Worm (Caenorhabditis elegans) whole organism, L3 larva: ENCODE results near the gene cct-6.

Experiments
- R02D3.7 ChIP-seq: fragments of 150-350 bp; optimal IDR thresholded peaks from 2 replicates; lab custom pipeline; 2014; ENCODE audit warnings: missing biosample characterization, missing genetic modification characterization
- ZK546.5 ChIP-seq: sonication (generic microtip); optimal IDR thresholded peaks from 2 replicates; lab custom pipeline; 2017; ENCODE audit warnings: missing biosample characterization, missing genetic modification characterization
- ama-1 ChIP-seq: fragments of 150-350 bp; optimal IDR thresholded peaks from 2 replicates; lab custom pipeline; 2018
- ceh-28 ChIP-seq: fragments of 150-350 bp; optimal IDR thresholded peaks from 2 replicates; lab custom pipeline; 2014; ENCODE audit warnings: missing biosample characterization, missing genetic modification reagents, missing genetic modification characterization
- ceh-82 ChIP-seq: fragments of 150-350 bp; optimal IDR thresholded peaks from 2 replicates; lab custom pipeline; 2014; ENCODE audit warnings: missing biosample characterization, missing genetic modification characterization
- ceh-9 ChIP-seq: sonication (generic microtip); optimal IDR thresholded peaks from 2 replicates; lab custom pipeline; 2018; ENCODE audit warnings: missing biosample characterization, missing genetic modification characterization
- egl-27 ChIP-seq: sonication (generic microtip); optimal IDR thresholded peaks from 4 replicates; lab custom pipeline; 2017; ENCODE audit warnings: missing biosample characterization, missing genetic modification reagents, missing genetic modification characterization
- egl-5 ChIP-seq: fragments of 150-350 bp; optimal IDR thresholded peaks from 2 replicates; lab custom pipeline; 2017; ENCODE audit warnings: missing biosample characterization, missing genetic modification reagents, missing genetic modification characterization, inconsistent platforms
- elt-1 ChIP-seq: fragments of 150-350 bp; optimal IDR thresholded peaks from 2 replicates; lab custom pipeline; 2014; ENCODE audit warnings: missing biosample characterization, missing genetic modification characterization
- elt-2 ChIP-seq: sonication (generic microtip); optimal IDR thresholded peaks from 2 replicates; lab custom pipeline; 2016; ENCODE audit warnings: missing genetic modification reagents, mild to moderate bottlenecking, missing genetic modification characterization, missing compliant biosample characterization
- elt-3 ChIP-seq, 3 experiments: fragments of 150-350 bp in 1 of 3; sonication (generic microtip) in 2 of 3; optimal IDR thresholded peaks; 2 replicates in 2 of 3; 4 replicates in 1 of 3; lab custom pipeline; 2014 to 2017; ENCODE audit warnings: missing biosample characterization in 3 of 3, missing genetic modification characterization in 3 of 3
- fkh-10 ChIP-seq: sonication (generic microtip); optimal IDR thresholded peaks from 2 replicates; lab custom pipeline; 2017; ENCODE audit warnings: missing biosample characterization, missing genetic modification reagents, missing genetic modification characterization
- fkh-2 ChIP-seq: fragments of 150-350 bp; optimal IDR thresholded peaks from 2 replicates; lab custom pipeline; 2014; ENCODE audit warnings: missing biosample characterization, missing genetic modification reagents, missing genetic modification characterization
- fos-1 ChIP-seq: fragments of 150-350 bp; optimal IDR thresholded peaks from 2 replicates; lab custom pipeline; 2014; ENCODE audit warnings: missing biosample characterization, missing genetic modification characterization
- hmg-11 ChIP-seq: sonication (generic microtip); optimal IDR thresholded peaks from 2 replicates; lab custom pipeline; 2016; ENCODE audit warnings: missing genetic modification characterization, missing compliant biosample characterization
- lin-15B ChIP-seq: fragments of 150-350 bp; optimal IDR thresholded peaks from 2 replicates; lab custom pipeline; 2014; ENCODE audit warnings: missing biosample characterization, missing genetic modification characterization
- lin-39 ChIP-seq: fragments of 150-350 bp; optimal IDR thresholded peaks from 2 replicates; lab custom pipeline; 2018; ENCODE audit warnings: missing biosample characterization, missing genetic modification reagents, missing genetic modification characterization
- lsy-12 ChIP-seq: sonication (generic microtip); optimal IDR thresholded peaks from 2 replicates; lab custom pipeline; 2016; ENCODE audit warnings: mild to moderate bottlenecking, missing genetic modification characterization, missing compliant biosample characterization
- mdl-1 ChIP-seq: fragments of 150-350 bp; optimal IDR thresholded peaks from 2 replicates; lab custom pipeline; 2014; ENCODE audit warnings: missing biosample characterization, missing genetic modification characterization
- nfya-1 ChIP-seq: sonication (generic microtip); optimal IDR thresholded peaks from 2 replicates; lab custom pipeline; 2017; ENCODE audit warnings: missing genetic modification characterization, mild to moderate bottlenecking, missing compliant biosample characterization, antibody characterized with exemption, moderate library complexity; ENCODE audit not compliant: insufficient read depth
- nhr-11 ChIP-seq: fragments of 150-350 bp; optimal IDR thresholded peaks from 2 replicates; lab custom pipeline; 2014; ENCODE audit warnings: missing biosample characterization, missing genetic modification characterization
- nhr-12 ChIP-seq: fragments of 150-350 bp; optimal IDR thresholded peaks from 2 replicates; lab custom pipeline; 2014; ENCODE audit warnings: missing biosample characterization, missing genetic modification characterization
- nhr-23 ChIP-seq: fragments of 150-350 bp; optimal IDR thresholded peaks from 2 replicates; lab custom pipeline; 2014; ENCODE audit warnings: missing biosample characterization, missing genetic modification reagents, missing genetic modification characterization
- nhr-237 ChIP-seq: fragments of 150-350 bp; optimal IDR thresholded peaks from 2 replicates; lab custom pipeline; 2014; ENCODE audit warnings: missing biosample characterization, missing genetic modification characterization
- nhr-25 ChIP-seq: sonication (generic microtip); optimal IDR thresholded peaks from 2 replicates; lab custom pipeline; 2017; ENCODE audit warnings: missing biosample characterization, missing genetic modification characterization
- nhr-28 ChIP-seq: fragments of 150-350 bp; optimal IDR thresholded peaks from 2 replicates; lab custom pipeline; 2014; ENCODE audit warnings: missing biosample characterization, missing genetic modification characterization
- nhr-43 ChIP-seq: sonication (generic microtip); optimal IDR thresholded peaks from 2 replicates; lab custom pipeline; 2016; ENCODE audit warnings: mild to moderate bottlenecking, missing genetic modification characterization, missing compliant biosample characterization; ENCODE audit not compliant: poor library complexity, severe bottlenecking
- nhr-76 ChIP-seq: fragments of 150-350 bp; sonication (generic microtip); optimal IDR thresholded peaks from 5 replicates; lab custom pipeline; 2014; ENCODE audit warnings: missing biosample characterization, missing genetic modification characterization
- nhr-77 ChIP-seq: fragments of 150-350 bp; optimal IDR thresholded peaks from 2 replicates; lab custom pipeline; 2014; ENCODE audit warnings: missing biosample characterization, missing genetic modification characterization
- pha-4 ChIP-seq: fragments of 150-350 bp; optimal IDR thresholded peaks from 2 replicates; lab custom pipeline; 2014; ENCODE audit warnings: missing biosample characterization, missing genetic modification reagents, missing genetic modification characterization
- pqm-1 ChIP-seq: fragments of 150-350 bp; optimal IDR thresholded peaks from 2 replicates; lab custom pipeline; 2017; ENCODE audit warnings: missing biosample characterization, missing genetic modification characterization, inconsistent platforms
- sea-2 ChIP-seq: fragments of 150-350 bp; sonication (generic microtip); optimal IDR thresholded peaks from 4 replicates; lab custom pipeline; 2014; ENCODE audit warnings: missing biosample characterization, missing genetic modification reagents, missing genetic modification characterization
- snpc-4 ChIP-seq: fragments of 150-350 bp; optimal IDR thresholded peaks from 2 replicates; lab custom pipeline; 2014; ENCODE audit warnings: missing biosample characterization, missing genetic modification characterization
- tbx-2 ChIP-seq: sonication (generic microtip); optimal IDR thresholded peaks from 2 replicates; lab custom pipeline; 2016; ENCODE audit warnings: mild to moderate bottlenecking, missing genetic modification characterization, missing compliant biosample characterization
- unc-39 ChIP-seq: sonication (generic microtip); optimal IDR thresholded peaks from 4 replicates; lab custom pipeline; 2017; ENCODE audit warnings: missing biosample characterization, missing genetic modification characterization
- unc-62 ChIP-seq: fragments of 150-350 bp; sonication (generic microtip); optimal IDR thresholded peaks from 4 replicates; lab custom pipeline; 2014; ENCODE audit warnings: missing biosample characterization, missing genetic modification reagents, missing genetic modification characterization
- ztf-11 ChIP-seq: fragments of 150-350 bp; optimal IDR thresholded peaks from 2 replicates; lab custom pipeline; 2014; ENCODE audit warnings: missing biosample characterization, missing genetic modification characterization
- ztf-4 ChIP-seq: fragments of 150-350 bp; optimal IDR thresholded peaks from 2 replicates; lab custom pipeline; 2014; ENCODE audit warnings: missing biosample characterization, missing genetic modification characterization

The cct-6 gene

ce11 chrIII:5836261-5836660 is 19.2 kb downstream of the cct-6 start:
- peak; percentile 50 for TF ChIP-seq elt-1 (tag; lab: Kevin White, UChicago)
- TF ChIP-seq ZK546.5, result no peak
- no peak for TF ChIP-seq fkh-2 (tag; lab: Kevin White, UChicago)
- TF ChIP-seq sea-2, result no peak
- no peak for TF ChIP-seq hmg-11 (tag; lab: Kevin White, UChicago)
- TF ChIP-seq nhr-12 (tag; lab: Kevin White, UChicago), result no peak
- TF ChIP-seq elt-2 (tag; lab: Kevin White, UChicago), result no peak
- peak; percentile 51 for TF ChIP-seq nhr-23 (tag; lab: Kevin White, UChicago)
- TF ChIP-seq pqm-1 (tag; lab: Kevin White, UChicago), result no peak
- TF ChIP-seq nhr-43 (tag; lab: Kevin White, UChicago), result no peak
- no peak for TF ChIP-seq lin-15B (tag; lab: Kevin White, UChicago)
- TF ChIP-seq tbx-2 (tag; lab: Kevin White, UChicago), result no peak
- no peak for TF ChIP-seq nhr-25 (tag; lab: Kevin White, UChicago)
- peak; percentile 10 for TF ChIP-seq pha-4
- TF ChIP-seq ztf-11 (tag; lab: Kevin White, UChicago), result no peak

DNA sequence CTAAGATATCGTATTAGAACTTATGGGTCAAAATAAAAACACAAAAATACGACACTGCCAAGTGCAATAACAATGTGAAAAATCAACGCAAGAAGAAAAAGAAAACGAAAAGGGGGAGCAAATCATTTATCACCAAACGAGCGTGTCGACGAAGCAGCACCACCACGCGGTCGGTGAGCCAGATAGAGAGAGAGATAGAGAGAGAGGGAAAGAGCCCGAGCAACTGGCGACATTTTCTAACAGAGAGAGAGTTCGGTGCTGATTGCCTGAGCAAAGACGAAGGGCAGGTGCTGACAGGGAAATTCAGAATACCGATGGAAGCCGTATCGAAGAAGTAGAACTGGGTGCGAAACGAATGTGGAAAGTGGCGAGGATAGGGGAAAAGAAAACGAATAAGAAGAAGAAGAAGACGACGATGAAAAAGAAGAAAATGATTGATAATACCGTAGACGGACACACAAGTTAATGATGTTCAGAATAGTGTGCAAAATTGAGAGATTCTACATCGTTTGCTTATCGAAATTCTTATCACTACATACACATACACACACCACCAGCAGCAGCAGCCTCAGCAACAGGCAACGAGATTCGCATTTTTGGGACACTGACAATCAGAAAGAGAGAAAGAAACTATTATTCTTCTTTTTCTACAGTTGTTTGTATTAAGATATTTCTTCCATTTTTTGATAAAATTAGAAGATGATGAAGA is 20.2 kb downstream of the cct-6 start:
- TF ChIP-seq lin-39 (tag; lab: Kevin White, UChicago) (peak; percentile 65), tbx-2 (tag; lab: Kevin White, UChicago) (no peak), nhr-76 (no peak), elt-3 (tag; optimal IDR thresholded peaks at IDR 0.05; lab: Kevin White, UChicago) (peak in 2 of 3 experiments; percentile 78 to 88), nhr-43 (tag; lab: Kevin White, UChicago) (peak; percentile 65), mdl-1 (tag; lab: Kevin White, UChicago) (no peak), nhr-28 (no peak), pqm-1 (tag; lab: Kevin White, UChicago) (peak; percentile 54), egl-27 (tag; lab: Kevin White, UChicago) (no peak), ceh-28 (tag; lab: Kevin White, UChicago) (no peak), R02D3.7 (tag; lab: Kevin White, UChicago) (no peak), hmg-11 (tag; lab: Kevin White, UChicago) (no peak), ceh-9 (tag; lab: Kevin White, UChicago) (no peak), nfya-1 (tag; lab: Kevin White, UChicago) (peak; percentile 15), nhr-77 (tag; lab: Kevin White, UChicago) (no peak), nhr-25 (tag; lab: Kevin White, UChicago) (no peak), ztf-4 (no peak), lin-15B (tag; lab: Kevin White, UChicago) (no peak), snpc-4 (tag; lab: Kevin White, UChicago) (no peak), pha-4 (no peak), fos-1 (tag; lab: Kevin White, UChicago) (no peak), nhr-12 (tag; lab: Kevin White, UChicago) (no peak), nhr-237 (no peak), ama-1 (lab: Kevin White, UChicago) (peak; percentile 20), elt-2 (tag; lab: Kevin White, UChicago) (peak; percentile 88), unc-62 (GFP tag; lab: Kevin White, UChicago) (no peak), egl-5 (tag; lab: Kevin White, UChicago) (no peak), lsy-12 (tag; lab: Kevin White, UChicago) (peak; percentile 12), nhr-11 (tag; lab: Kevin White, UChicago) (no peak), elt-1 (tag; lab: Kevin White, UChicago) (no peak), fkh-2 (tag; lab: Kevin White, UChicago) (no peak), nhr-23 (tag; lab: Kevin White, UChicago) (peak; percentile 68), fkh-10 (GFP tag; lab: Kevin White, UChicago) (no peak), ZK546.5 (no peak), ceh-82 (no peak)
- TF ChIP-seq, all 47 proteins: peak for 9

- TF ChIP-seq unc-39 (no peak), fkh-2 (tag; lab: Kevin White, UChicago) (no peak), elt-3 (tag; optimal IDR thresholded peaks at IDR 0.05; lab: Kevin White, UChicago) (no peak), mdl-1 (tag; lab: Kevin White, UChicago) (no peak)
- TF ChIP-seq, all 47 proteins: peak for 0
Measured at ce11 chrIII:5834663-5835062, 20.8 kb downstream of the cct-6 start.
